Worm (Caenorhabditis elegans): Measurements from ENCODE around the gene F27D9.12.
"Not testable (repeated sequence)": the region's sequence is repeated elsewhere in the genome, so short reads cannot be mapped to it uniquely, and the experiment has no call there.

Gene F27D9.12

DNA sequence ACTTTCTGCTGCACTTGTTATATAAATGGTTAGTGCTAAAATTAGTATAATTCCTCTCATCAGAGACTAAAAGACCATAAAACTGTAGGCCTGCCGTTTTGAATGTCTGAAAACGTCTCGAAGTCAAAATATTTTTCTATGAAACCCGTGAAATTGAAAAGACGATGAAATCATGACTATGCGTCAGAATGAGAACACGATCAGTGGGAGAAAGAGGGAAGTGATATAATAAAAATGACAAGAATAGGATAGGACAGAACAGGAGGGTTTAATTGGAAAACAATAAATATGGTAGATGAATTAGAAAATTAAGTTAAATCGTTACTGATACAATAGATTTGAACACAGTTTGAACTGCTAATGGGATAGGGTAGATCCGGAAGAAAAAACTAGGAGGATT is 13.9 kb upstream of the F27D9.12 start, which contains the start of gene F27D9.7:
F27D9.7 (minus strand) TSS at position 101 of the 400 bp plus-strand sequence.
- TF ChIP-seq nhr-21 (tag; optimal IDR thresholded peaks at IDR 0.05) (no peak), C34F6.9 (tag; optimal IDR thresholded peaks at IDR 0.05) (no peak), nhr-10 (tag; optimal IDR thresholded peaks at IDR 0.05) (no peak), zag-1 (tag; optimal IDR thresholded peaks at IDR 0.05) (no peak), ceh-16 (tag; optimal IDR thresholded peaks at IDR 0.05) (no peak), ama-1 (optimal IDR thresholded peaks at IDR 0.05) (no peak), sma-3 (GFP tag; optimal IDR thresholded peaks at IDR 0.05) (no peak), lin-13 (GFP tag; optimal IDR thresholded peaks at IDR 0.05) (no peak), nhr-25 (tag; optimal IDR thresholded peaks at IDR 0.05) (no peak), crh-2 (tag; optimal IDR thresholded peaks at IDR 0.05) (no peak), mbf-1 (tag; optimal IDR thresholded peaks at IDR 0.05) (no peak), blmp-1 (tag; optimal IDR thresholded peaks at IDR 0.05; ENCODE audit: insufficient read depth) (no peak), nhr-6 (tag; optimal IDR thresholded peaks at IDR 0.05) (no peak), mab-5 (tag; optimal IDR thresholded peaks at IDR 0.05) (no peak), unc-62 (GFP tag; optimal IDR thresholded peaks at IDR 0.05) (no peak), lin-39 (tag; optimal IDR thresholded peaks at IDR 0.05) (no peak), unc-55 (GFP tag; optimal IDR thresholded peaks at IDR 0.05) (no peak), mdl-1 (tag; optimal IDR thresholded peaks at IDR 0.05) (no peak), ceh-82 (tag; optimal IDR thresholded peaks at IDR 0.05) (no peak), egl-27 (tag; optimal IDR thresholded peaks at IDR 0.05) (no peak)

DNA sequence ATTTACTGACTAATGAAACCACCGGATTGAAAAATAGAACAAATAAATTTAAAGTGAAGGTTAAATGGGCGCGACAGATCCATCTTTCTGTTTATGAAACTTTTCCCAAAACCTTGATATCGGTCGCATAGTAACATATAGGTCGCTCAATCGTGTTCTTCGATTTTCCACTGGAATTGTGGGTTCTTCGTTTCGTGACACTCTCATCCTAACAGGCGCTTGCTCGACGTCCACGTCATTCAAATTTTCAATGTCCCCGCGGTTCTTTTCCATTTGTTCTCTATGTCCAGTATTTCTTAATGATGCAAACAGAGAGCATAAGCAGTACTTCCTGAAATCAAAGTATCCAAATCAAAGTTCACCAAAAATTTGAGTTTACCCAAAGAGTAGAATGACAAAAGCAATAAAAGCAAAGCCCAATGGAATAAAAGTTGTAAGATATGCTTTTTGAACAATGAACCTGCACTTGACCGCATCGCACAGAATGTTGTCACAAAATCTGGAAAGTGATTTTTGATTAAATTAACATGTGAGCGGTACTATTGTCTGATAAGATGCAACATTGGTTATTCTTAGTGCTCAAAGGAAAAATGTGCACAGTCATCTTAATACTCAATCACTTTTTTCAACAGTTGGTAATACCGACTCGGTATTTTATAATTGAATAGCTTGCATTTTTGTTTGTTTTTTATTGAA is 10.8 kb upstream of the F27D9.12 start, which contains the start of gene F27D9.13:
F27D9.13 (minus strand) TSS at position 51 of the 696 bp plus-strand sequence.
- TF ChIP-seq nhr-11 (tag; optimal IDR thresholded peaks at IDR 0.05) (no peak), elt-1 (tag; optimal IDR thresholded peaks at IDR 0.05) (no peak), unc-55 (GFP tag; optimal IDR thresholded peaks at IDR 0.05) (no peak), fos-1 (tag; optimal IDR thresholded peaks at IDR 0.05) (peak; percentile 32), lin-11 (tag; optimal IDR thresholded peaks at IDR 0.05) (no peak), ama-1 (optimal IDR thresholded peaks at IDR 0.05) (no peak), crh-2 (tag; optimal IDR thresholded peaks at IDR 0.05) (peak; percentile 14), mbf-1 (tag; optimal IDR thresholded peaks at IDR 0.05) (no peak), mab-5 (tag; optimal IDR thresholded peaks at IDR 0.05) (no peak), mdl-1 (tag; optimal IDR thresholded peaks at IDR 0.05) (no peak), C34F6.9 (tag; optimal IDR thresholded peaks at IDR 0.05) (no peak), ceh-82 (tag; optimal IDR thresholded peaks at IDR 0.05) (no peak), nhr-77 (tag; optimal IDR thresholded peaks at IDR 0.05) (no peak), snpc-4 (tag; optimal IDR thresholded peaks at IDR 0.05) (no peak), sem-4 (tag; optimal IDR thresholded peaks at IDR 0.05) (no peak), nhr-12 (tag; optimal IDR thresholded peaks at IDR 0.05) (no peak)

DNA sequence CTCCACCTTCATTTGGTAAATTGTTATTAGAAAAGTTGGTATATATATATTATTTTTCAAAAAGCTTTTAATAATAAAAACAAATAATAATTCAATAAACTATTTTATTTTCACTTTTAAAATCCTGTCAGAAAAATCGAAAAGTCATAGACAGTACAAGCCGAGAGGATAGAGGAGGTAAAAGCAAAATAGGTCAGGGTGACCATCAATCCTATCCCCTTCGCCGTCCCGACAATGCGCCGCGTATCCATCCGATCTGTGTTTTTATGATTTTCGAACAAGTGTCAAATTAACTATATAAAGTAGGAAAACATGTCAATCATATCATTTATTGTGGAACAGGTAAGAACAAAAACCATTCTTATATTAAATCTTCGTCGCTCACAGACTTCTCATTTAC is 8.6 kb upstream of the F27D9.12 start:
- TF ChIP-seq blmp-1 (tag; optimal IDR thresholded peaks at IDR 0.05; ENCODE audit: insufficient read depth) (peak; percentile 49), snpc-4 (tag; optimal IDR thresholded peaks at IDR 0.05) (no peak)

DNA sequence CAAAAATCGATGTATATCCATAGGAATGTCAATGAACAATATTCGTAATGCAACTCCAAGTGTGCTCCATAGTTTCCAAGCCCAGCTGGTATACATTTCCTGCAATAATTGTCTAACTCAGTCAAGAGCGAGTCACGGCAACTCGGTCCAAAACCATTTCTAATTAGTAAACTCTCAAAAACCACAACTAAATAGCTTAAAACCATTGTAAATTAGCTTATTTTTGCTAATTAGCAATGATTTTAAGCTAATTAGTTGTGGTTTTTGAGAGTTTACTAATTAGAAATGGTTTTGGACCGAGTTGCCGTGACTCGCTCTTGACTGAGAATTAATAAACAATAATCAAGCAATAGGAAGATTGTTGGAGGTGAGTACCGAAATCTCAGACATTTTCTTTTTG is 8.0 kb upstream of the F27D9.12 start, which contains the start of gene dhs-29:
dhs-29 (minus strand) TSS at position 101 of the 400 bp plus-strand sequence.
- not testable (repeated sequence) for TF ChIP-seq nhr-21, zag-1, C34F6.9 (tag; optimal IDR thresholded peaks at IDR 0.05)

DNA sequence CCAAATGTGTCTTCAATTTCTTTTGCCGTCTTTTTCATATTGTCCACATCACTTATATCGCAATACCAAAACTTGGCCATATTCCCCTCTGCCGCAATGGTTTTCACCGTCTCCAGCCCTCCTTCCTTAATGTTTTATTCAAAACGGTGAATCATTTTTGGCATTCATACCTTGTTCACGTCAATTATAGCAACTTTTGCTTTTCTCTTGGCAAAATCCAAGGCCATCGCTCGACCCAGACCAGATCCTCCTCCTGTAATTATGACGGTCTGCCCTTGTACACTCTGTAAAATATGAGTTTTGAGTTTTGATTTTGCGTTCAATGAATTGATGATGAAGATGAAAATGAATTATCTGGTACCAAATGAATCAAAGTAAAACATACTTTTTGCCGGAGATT is 7.6 kb upstream of the F27D9.12 start:
- no peak for TF ChIP-seq lin-39 (tag; optimal IDR thresholded peaks at IDR 0.05)
- no peak for TF ChIP-seq aly-2 (tag; optimal IDR thresholded peaks at IDR 0.05)
- no peak for TF ChIP-seq R02D3.7 (tag; optimal IDR thresholded peaks at IDR 0.05)
- TF ChIP-seq unc-55 (GFP tag; optimal IDR thresholded peaks at IDR 0.05): no peak
- no peak for TF ChIP-seq fos-1 (tag; optimal IDR thresholded peaks at IDR 0.05)
- no peak for TF ChIP-seq ZK546.5 (tag; optimal IDR thresholded peaks at IDR 0.05)
- no peak for TF ChIP-seq nhr-77 (tag; optimal IDR thresholded peaks at IDR 0.05)
- TF ChIP-seq nhr-12 (tag; optimal IDR thresholded peaks at IDR 0.05): no peak
- TF ChIP-seq ztf-1 (GFP tag; conservative IDR thresholded peaks at IDR 0.05): no peak
- TF ChIP-seq sma-9 (GFP tag; optimal IDR thresholded peaks at IDR 0.05): no peak
- no peak for TF ChIP-seq sma-9 (tag; optimal IDR thresholded peaks at IDR 0.05)
- no peak for TF ChIP-seq peb-1 (tag; optimal IDR thresholded peaks at IDR 0.05)
- TF ChIP-seq alr-1 (tag; optimal IDR thresholded peaks at IDR 0.05): no peak
- TF ChIP-seq unc-39 (tag; optimal IDR thresholded peaks at IDR 0.05): no peak
- TF ChIP-seq ceh-16 (tag; optimal IDR thresholded peaks at IDR 0.05): no peak
